Worm (Caenorhabditis elegans) whole organism, dauer: ENCODE results near the gene clec-261.

Experiments used
- unc-62 ChIP-seq: sonication (generic microtip); optimal IDR thresholded peaks from 2 replicates; lab custom pipeline; 2017; ENCODE audit warnings: missing biosample characterization, missing genetic modification reagents, missing genetic modification characterization

Gene clec-261

ce11 chrV:20266992-20267391 is 27.3 kb downstream of the clec-261 start, which contains the start of gene mdt-17:
mdt-17 (minus strand) TSS chrV:20267247.
- no peak for TF ChIP-seq unc-62 (GFP tag; lab: Kevin White, UChicago)

- TF ChIP-seq unc-62 (GFP tag; lab: Kevin White, UChicago): no peak
Measured at ce11 chrV:20249438-20250120, 44.7 kb downstream of the clec-261 start, which contains the start of gene swsn-1. swsn-1 (minus strand) TSS chrV:20249488.

ce11 chrV:20241243-20241862 is 52.9 kb downstream of the clec-261 start:
- no peak for TF ChIP-seq unc-62 (GFP tag; lab: Kevin White, UChicago)
